Fruit fly (Drosophila melanogaster) whole organism, embryonic: Measurements from ENCODE around the gene CG33258.
A peak's percentile ranks its signal among the peaks of the same experiment; 100 is the strongest.

Source experiments
- B-H1 ChIP-seq: fragments of 200-800 bp; sonication (Bioruptor generic); IDR thresholded peaks from 3 replicates; pipeline ENCODE4 v1.3.6; 2022; ENCODE audit warnings: missing biosample characterization, missing genetic modification characterization
- Blimp-1 ChIP-seq: fragments of 200-800 bp; sonication (Bioruptor generic); optimal IDR thresholded peaks from 3 replicates; lab custom pipeline; 2018; ENCODE audit warnings: missing biosample characterization, missing genetic modification characterization, mild to moderate bottlenecking, moderate library complexity, missing genetic modification reagents
- CG1024 ChIP-seq: fragments of 200-800 bp; sonication (Bioruptor generic); IDR thresholded peaks from 2 replicates; pipeline ENCODE4 v1.3.6; 2022; ENCODE audit warnings: missing biosample characterization, missing genetic modification characterization
- CG10979 ChIP-seq: fragments of 200-800 bp; sonication (Bioruptor generic); optimal IDR thresholded peaks from 2 replicates; lab custom pipeline; 2018; ENCODE audit warnings: missing biosample characterization, mild to moderate bottlenecking, missing genetic modification characterization, moderate library complexity
- CG11696 ChIP-seq: fragments of 200-800 bp; sonication (Bioruptor generic); IDR thresholded peaks from 2 replicates; pipeline ENCODE4 v1.3.6; 2022; ENCODE audit warnings: missing biosample characterization, missing genetic modification characterization
- CG12391 ChIP-seq: fragments of 200-800 bp; sonication (Bioruptor generic); optimal IDR thresholded peaks from 3 replicates; lab custom pipeline; 2018; ENCODE audit warnings: missing biosample characterization, mild to moderate bottlenecking, missing genetic modification characterization, moderate library complexity
- CG12744 ChIP-seq: fragments of 200-800 bp; sonication (Bioruptor generic); optimal IDR thresholded peaks from 2 replicates; lab custom pipeline; 2016; ENCODE audit warnings: missing biosample characterization, missing genetic modification characterization
- CG14014 ChIP-seq: fragments of 200-800 bp; sonication (Bioruptor generic); IDR thresholded peaks from 2 replicates; pipeline ENCODE4 v1.3.6; 2022; ENCODE audit warnings: missing biosample characterization, missing genetic modification characterization
- CG15479 ChIP-seq: fragments of 200-800 bp; sonication (Bioruptor generic); optimal IDR thresholded peaks from 3 replicates; lab custom pipeline; 2019; ENCODE audit warnings: missing biosample characterization, mild to moderate bottlenecking, missing genetic modification characterization, moderate library complexity
- CG18011 ChIP-seq: fragments of 200-800 bp; sonication (Bioruptor generic); optimal IDR thresholded peaks from 2 replicates; lab custom pipeline; 2017; ENCODE audit warnings: missing biosample characterization, missing genetic modification characterization, mild to moderate bottlenecking, moderate library complexity, missing genotype
- CG2875 ChIP-seq: fragments of 200-800 bp; sonication (Bioruptor generic); optimal IDR thresholded peaks from 2 replicates; lab custom pipeline; 2017; ENCODE audit warnings: missing biosample characterization, mild to moderate bottlenecking, missing genetic modification characterization, missing genetic modification reagents
- CG2889 ChIP-seq: fragments of 200-800 bp; sonication (Bioruptor generic); IDR thresholded peaks from 3 replicates; pipeline ENCODE4 v1.3.6; 2022; ENCODE audit warnings: missing biosample characterization, missing genetic modification characterization
- CG33213 ChIP-seq: fragments of 200-800 bp; sonication (Bioruptor generic); optimal IDR thresholded peaks from 3 replicates; lab custom pipeline; 2016; ENCODE audit warnings: missing biosample characterization, missing genetic modification characterization
- CG3407 ChIP-seq: fragments of 200-800 bp; sonication (Bioruptor generic); optimal IDR thresholded peaks from 2 replicates; lab custom pipeline; 2018; ENCODE audit warnings: missing biosample characterization, mild to moderate bottlenecking, missing genetic modification characterization
- CG34422 ChIP-seq: fragments of 200-800 bp; sonication (Bioruptor generic); IDR thresholded peaks from 3 replicates; pipeline ENCODE4 v1.3.6; 2022; ENCODE audit warnings: missing biosample characterization, missing genetic modification characterization
- CG6175 ChIP-seq: fragments of 200-800 bp; sonication (Bioruptor generic); IDR thresholded peaks from 3 replicates; pipeline ENCODE4 v1.3.6; 2022; ENCODE audit warnings: missing biosample characterization, missing genetic modification characterization
- CG6854 ChIP-seq: fragments of 200-800 bp; sonication (Bioruptor generic); optimal IDR thresholded peaks from 3 replicates; lab custom pipeline; 2017; ENCODE audit warnings: missing biosample characterization, mild to moderate bottlenecking, missing genetic modification characterization
- CG9437 ChIP-seq: fragments of 200-800 bp; sonication (Bioruptor generic); optimal IDR thresholded peaks from 2 replicates; lab custom pipeline; 2018; ENCODE audit warnings: missing biosample characterization, mild to moderate bottlenecking, missing genetic modification characterization
- CrebB ChIP-seq: fragments of 200-800 bp; sonication (Bioruptor generic); optimal IDR thresholded peaks from 3 replicates; lab custom pipeline; 2018; ENCODE audit warnings: missing biosample characterization, mild to moderate bottlenecking, missing genetic modification characterization
- Dbx ChIP-seq: fragments of 200-800 bp; sonication (Bioruptor generic); IDR thresholded peaks from 3 replicates; pipeline ENCODE4 v1.3.6; 2022; ENCODE audit warnings: missing biosample characterization, missing genetic modification characterization
- Deaf1 ChIP-seq: fragments of 200-800 bp; optimal IDR thresholded peaks from 3 replicates; lab custom pipeline; 2019; ENCODE audit warnings: missing biosample characterization, mild to moderate bottlenecking, missing genetic modification characterization, moderate library complexity
- E2f2 ChIP-seq: fragments of 200-800 bp; sonication (Bioruptor generic); IDR thresholded peaks from 2 replicates; pipeline ENCODE4 v1.3.6; 2022; ENCODE audit warnings: missing biosample characterization, missing genetic modification characterization
- Eip74EF ChIP-seq, 2 experiments: fragments of 200-800 bp in 1 of 2; fragments of >200 bp in 1 of 2; sonication (Bioruptor generic) in 1 of 2; optimal IDR thresholded peaks; 2 replicates each; lab custom pipeline; 2017 to 2019; ENCODE audit warnings: missing biosample characterization in 2 of 2, missing genetic modification characterization in 2 of 2, mild to moderate bottlenecking in 1 of 2, moderate library complexity in 1 of 2
- Hsf ChIP-seq: fragments of 200-800 bp; sonication (Bioruptor generic); optimal IDR thresholded peaks from 3 replicates; lab custom pipeline; 2016; ENCODE audit warnings: missing biosample characterization, missing genetic modification characterization
- Max ChIP-seq: fragments of 200-800 bp; sonication (Bioruptor generic); optimal IDR thresholded peaks from 2 replicates; lab custom pipeline; 2016; ENCODE audit warnings: missing biosample characterization, mild to moderate bottlenecking, missing genetic modification characterization
- Neu2 ChIP-seq: fragments of 200-800 bp; sonication (Bioruptor generic); optimal IDR thresholded peaks from 3 replicates; lab custom pipeline; 2016; ENCODE audit warnings: missing biosample characterization, missing genetic modification characterization, borderline replicate concordance
- Nf-YA ChIP-seq: fragments of 200-800 bp; sonication (Bioruptor generic); IDR thresholded peaks from 2 replicates; pipeline ENCODE4 v1.3.6; 2022; ENCODE audit warnings: missing biosample characterization, missing genetic modification characterization
- Pdp1 ChIP-seq, 2 experiments: fragments of 200-800 bp; sonication (Bioruptor generic); optimal IDR thresholded peaks; 3 replicates each; lab custom pipeline; 2016; ENCODE audit warnings: missing biosample characterization in 2 of 2, missing genetic modification characterization in 2 of 2, mild to moderate bottlenecking in 1 of 2, moderate library complexity in 1 of 2
- bsh ChIP-seq, 2 experiments: fragments of 200-800 bp; sonication (Bioruptor generic); optimal IDR thresholded peaks; 2 replicates each; lab custom pipeline; 2017 to 2018; ENCODE audit warnings: mild to moderate bottlenecking in 2 of 2, missing biosample characterization in 2 of 2, missing genetic modification characterization in 2 of 2, moderate library complexity in 1 of 2
- cad ChIP-seq: fragments of >200 bp; optimal IDR thresholded peaks from 2 replicates; lab custom pipeline; 2017; ENCODE audit warnings: missing biosample characterization, missing genetic modification characterization
- croc ChIP-seq: fragments of 200-800 bp; sonication (Bioruptor generic); conservative IDR thresholded peaks from 3 replicates; pipeline ENCODE4 v1.3.6; 2022; ENCODE audit warnings: missing biosample characterization, missing genetic modification characterization
- fd102C ChIP-seq: fragments of 200-800 bp; sonication (Bioruptor generic); optimal IDR thresholded peaks from 2 replicates; lab custom pipeline; 2018; ENCODE audit warnings: missing biosample characterization, mild to moderate bottlenecking, missing genetic modification characterization, moderate library complexity
- gem ChIP-seq: fragments of 200-800 bp; sonication (Bioruptor generic); optimal IDR thresholded peaks from 2 replicates; lab custom pipeline; 2019; ENCODE audit warnings: missing biosample characterization, mild to moderate bottlenecking, missing genetic modification characterization, moderate library complexity
- gro ChIP-seq: fragments of 200-800 bp; sonication (Bioruptor generic); optimal IDR thresholded peaks from 2 replicates; lab custom pipeline; 2016; ENCODE audit warnings: missing biosample characterization, missing genetic modification characterization
- lilli ChIP-seq: fragments of 200-800 bp; sonication (Bioruptor generic); optimal IDR thresholded peaks from 3 replicates; lab custom pipeline; 2016; ENCODE audit warnings: missing biosample characterization, missing genetic modification characterization
- pb ChIP-seq: fragments of 200-800 bp; sonication (Bioruptor generic); optimal IDR thresholded peaks from 3 replicates; lab custom pipeline; 2016; ENCODE audit warnings: missing biosample characterization, missing genetic modification characterization
- psq ChIP-seq: fragments of 200-800 bp; sonication (Bioruptor generic); optimal IDR thresholded peaks from 2 replicates; lab custom pipeline; 2017; ENCODE audit warnings: missing biosample characterization, missing genetic modification characterization
- ranshi ChIP-seq: fragments of 200-800 bp; sonication (Bioruptor generic); IDR thresholded peaks from 2 replicates; pipeline ENCODE4 v1.3.6; 2022; ENCODE audit warnings: missing biosample characterization, missing genetic modification characterization
- rib ChIP-seq: fragments of 200-800 bp; sonication (Bioruptor generic); IDR thresholded peaks from 2 replicates; pipeline ENCODE4 v1.3.6; 2022; ENCODE audit warnings: missing biosample characterization, missing genetic modification characterization
- seq ChIP-seq: fragments of 200-800 bp; sonication (Bioruptor generic); IDR thresholded peaks from 2 replicates; pipeline ENCODE4 v1.3.6; 2022; ENCODE audit warnings: missing biosample characterization, missing genetic modification characterization
- sima ChIP-seq: fragments of 200-800 bp; sonication (Bioruptor generic); optimal IDR thresholded peaks from 2 replicates; lab custom pipeline; 2016; ENCODE audit warnings: missing biosample characterization, missing genetic modification characterization
- sna ChIP-seq: fragments of 200-800 bp; sonication (Bioruptor generic); IDR thresholded peaks from 2 replicates; pipeline ENCODE4 v1.3.6; 2022; ENCODE audit warnings: missing biosample characterization, missing genetic modification characterization; ENCODE audit not compliant: partially characterized antibody
- ssp ChIP-seq: fragments of 200-800 bp; sonication (Bioruptor generic); IDR thresholded peaks from 2 replicates; pipeline ENCODE4 v1.3.6; 2022; ENCODE audit warnings: missing biosample characterization, missing genetic modification characterization
- tin ChIP-seq: fragments of 200-800 bp; sonication (Bioruptor generic); optimal IDR thresholded peaks from 3 replicates; lab custom pipeline; 2016; ENCODE audit warnings: missing biosample characterization, missing genetic modification characterization
- tio ChIP-seq: fragments of 200-800 bp; sonication (Bioruptor generic); optimal IDR thresholded peaks from 2 replicates; lab custom pipeline; 2017; ENCODE audit warnings: missing biosample characterization, missing genetic modification characterization, inconsistent platforms
- ttk ChIP-seq: fragments of 200-800 bp; sonication (Bioruptor generic); IDR thresholded peaks from 2 replicates; pipeline ENCODE4 v2.1.2; 2022; ENCODE audit warnings: missing biosample characterization, missing genetic modification characterization
- wek ChIP-seq: fragments of 200-800 bp; sonication (Bioruptor generic); optimal IDR thresholded peaks from 3 replicates; lab custom pipeline; 2018; ENCODE audit warnings: missing biosample characterization, mild to moderate bottlenecking, missing genetic modification characterization, moderate library complexity
- zen ChIP-seq: fragments of 200-800 bp; sonication (Bioruptor generic); optimal IDR thresholded peaks from 3 replicates; lab custom pipeline; 2018; ENCODE audit warnings: missing biosample characterization, mild to moderate bottlenecking, missing genetic modification characterization, moderate library complexity
- zfh2 ChIP-seq: fragments of 200-800 bp; sonication (Bioruptor generic); optimal IDR thresholded peaks from 2 replicates; lab custom pipeline; 2016; ENCODE audit warnings: missing biosample characterization, missing genetic modification characterization

The CG33258 gene

dm6 chr3L:16131264-16132066, 49.1 kb downstream of the CG33258 start, which contains the start of the genes Trs20 and elg1 (continued):
- TF ChIP-seq ranshi (GFP tag; lab: Robert Waterston, UW) (peak; percentile 5; the same call in 1 of the 2 replicates), psq (GFP tag; lab: Kevin White, UChicago) (no peak), CG10979 (tag; lab: Kevin White, UChicago) (peak; percentile 65), Blimp-1 (no peak), rib (0 out of 2 replicates have a peak, but pooled peaks have one; percentile 32), CrebB (no peak), CG3407 (no peak), Deaf1 (no peak), ssp (GFP tag; lab: Robert Waterston, UW) (no peak), CG33213 (GFP tag; lab: Kevin White, UChicago) (no peak), CG15479 (no peak), ttk (GFP tag; lab: Robert Waterston, UW) (no peak), CG9437 (GFP tag; lab: Kevin White, UChicago) (peak; percentile 62), Pdp1 (GFP tag; optimal IDR thresholded peaks at IDR 0.05; lab: Kevin White, UChicago) (peak in 1 of 2 experiments; percentile 5), Hsf (GFP tag; lab: Kevin White, UChicago) (no peak), cad (GFP tag; lab: Kevin White, UChicago) (no peak), lilli (GFP tag; lab: Kevin White, UChicago) (peak; percentile 45), gem (peak; percentile 81), CG18011 (GFP tag; lab: Kevin White, UChicago) (no peak), Dbx (GFP tag; lab: Robert Waterston, UW) (peak; percentile 63; the same call in 2 of the 3 replicates), wek (GFP tag; lab: Kevin White, UChicago) (no peak), zfh2 (GFP tag; lab: Kevin White, UChicago) (peak; percentile 10), croc (GFP tag; lab: Robert Waterston, UW) (no peak), sima (GFP tag; lab: Kevin White, UChicago) (no peak), CG11696 (GFP tag; lab: Robert Waterston, UW) (peak; percentile 100), gro (GFP tag; lab: Kevin White, UChicago) (peak; percentile 21), bsh (GFP tag; optimal IDR thresholded peaks at IDR 0.05; lab: Kevin White, UChicago) (peak in 1 of 2 experiments; percentile 57), Max (GFP tag; lab: Kevin White, UChicago) (no peak), CG14014 (GFP tag; lab: Robert Waterston, UW) (no peak; the same call in 1 of the 2 replicates), CG2875 (GFP tag; lab: Kevin White, UChicago) (no peak), CG34422 (GFP tag; lab: Robert Waterston, UW) (peak; percentile 58; the same call in 2 of the 3 replicates), CG12391 (tag; lab: Kevin White, UChicago) (peak; percentile 84), Nf-YA (GFP tag; lab: Robert Waterston, UW) (no peak), CG1024 (GFP tag; lab: Robert Waterston, UW) (no peak), seq (GFP tag; lab: Robert Waterston, UW) (0 out of 2 replicates have a peak, but pooled peaks have one; percentile 22), tin (GFP tag; lab: Kevin White, UChicago) (peak; percentile 24), pb (GFP tag; lab: Kevin White, UChicago) (no peak), B-H1 (no peak), fd102C (no peak), sna (GFP tag; lab: Robert Waterston, UW) (no peak), zen (tag; lab: Kevin White, UChicago) (peak; percentile 46), CG12744 (GFP tag; lab: Kevin White, UChicago) (no peak), Neu2 (no peak), E2f2 (GFP tag; lab: Robert Waterston, UW) (peak; percentile 79; the same call in 1 of the 2 replicates), CG6175 (GFP tag; lab: Robert Waterston, UW) (no peak), CG6854 (GFP tag; lab: Kevin White, UChicago) (peak; percentile 37), tio (GFP tag; lab: Kevin White, UChicago) (no peak), Eip74EF (GFP tag; optimal IDR thresholded peaks at IDR 0.05; lab: Kevin White, UChicago) (no peak), CG2889 (no peak)
